Worm (Caenorhabditis elegans): ENCODE measurements around the gene flp-16.

DNA sequence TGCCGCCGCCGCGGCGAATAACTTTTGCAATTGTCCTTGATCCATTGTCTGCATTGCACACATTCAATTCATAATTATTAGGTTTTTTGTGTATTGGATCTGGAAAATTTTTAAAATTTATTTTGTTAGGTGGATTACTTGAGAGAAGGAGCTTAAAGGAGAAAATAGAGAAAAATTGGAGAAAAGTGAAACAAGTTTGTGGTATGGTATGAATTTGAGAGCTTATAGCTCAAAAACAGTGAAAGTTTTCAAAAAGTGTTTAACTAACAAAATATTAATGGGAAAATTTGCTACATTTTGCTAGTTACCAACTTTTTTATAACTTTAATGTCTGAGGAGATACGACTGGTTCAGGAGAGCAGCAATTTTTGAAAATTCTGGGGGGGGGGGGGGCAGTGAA lies 50.6 kb downstream of the flp-16 start, which contains the start of gene ztf-22:
- TF ChIP-seq nhr-237 (tag; optimal IDR thresholded peaks at IDR 0.05) (no peak), zip-8 (tag; optimal IDR thresholded peaks at IDR 0.05) (no peak), nhr-2 (tag; optimal IDR thresholded peaks at IDR 0.05) (no peak), bed-3 (GFP tag; optimal IDR thresholded peaks at IDR 0.05) (no peak), snpc-4 (tag; optimal IDR thresholded peaks at IDR 0.05) (no peak), elt-3 (tag; optimal IDR thresholded peaks at IDR 0.05) (no peak), blmp-1 (tag; optimal IDR thresholded peaks at IDR 0.05) (no peak), unc-62 (GFP tag; optimal IDR thresholded peaks at IDR 0.05) (no peak), sptf-1 (tag; optimal IDR thresholded peaks at IDR 0.05) (no peak), unc-39 (tag; optimal IDR thresholded peaks at IDR 0.05) (no peak), drap-1 (GFP tag; optimal IDR thresholded peaks at IDR 0.05) (no peak), lin-13 (tag; optimal IDR thresholded peaks at IDR 0.05) (no peak), nhr-76 (tag; optimal IDR thresholded peaks at IDR 0.05) (no peak)

Measured in whole organism, mixed stage, embryonic.